Fruit fly (Drosophila melanogaster) whole organism, pupa: ENCODE data around the gene CG11309.
A peak's percentile ranks its signal among the peaks of the same experiment; 100 is the strongest.

Source experiments
- CG10348 ChIP-seq: fragments of 200-800 bp; sonication (Bioruptor generic); IDR thresholded peaks from 2 replicates; pipeline ENCODE4 v1.3.6; 2022; ENCODE audit warnings: missing biosample characterization, missing genetic modification characterization
- CG12605 ChIP-seq: fragments of 200-800 bp; sonication (Bioruptor generic); IDR thresholded peaks from 2 replicates; pipeline ENCODE4 v1.3.6; 2022; ENCODE audit warnings: missing biosample characterization, missing genetic modification characterization
- CG13204 ChIP-seq: fragments of 200-800 bp; sonication (Bioruptor generic); optimal IDR thresholded peaks from 2 replicates; lab custom pipeline; 2018; ENCODE audit warnings: missing biosample characterization, mild to moderate bottlenecking, missing genetic modification characterization, moderate library complexity
- CG14655 ChIP-seq: fragments of 200-800 bp; sonication (Bioruptor generic); optimal IDR thresholded peaks from 3 replicates; lab custom pipeline; 2017; ENCODE audit warnings: mild to moderate bottlenecking, missing biosample characterization, missing genetic modification reagents, missing genetic modification characterization
- CG15710 ChIP-seq: fragments of 200-800 bp; sonication (Bioruptor generic); optimal IDR thresholded peaks from 2 replicates; lab custom pipeline; 2018; ENCODE audit warnings: missing biosample characterization, mild to moderate bottlenecking, missing genetic modification characterization, moderate library complexity
- CG17806 ChIP-seq: fragments of 200-800 bp; sonication (Bioruptor generic); optimal IDR thresholded peaks from 2 replicates; lab custom pipeline; 2018; ENCODE audit warnings: missing biosample characterization, mild to moderate bottlenecking, missing genetic modification characterization, moderate library complexity
- CG32121 ChIP-seq: fragments of 200-800 bp; sonication (Bioruptor generic); IDR thresholded peaks from 2 replicates; pipeline ENCODE4 v1.3.6; 2022; ENCODE audit warnings: missing biosample characterization, missing genetic modification characterization
- CG34367 ChIP-seq: fragments of 200-800 bp; sonication (Bioruptor generic); optimal IDR thresholded peaks from 2 replicates; lab custom pipeline; 2018; ENCODE audit warnings: missing biosample characterization, mild to moderate bottlenecking, missing genetic modification characterization
- CG4496 ChIP-seq: fragments of 200-800 bp; sonication (Bioruptor generic); IDR thresholded peaks from 3 replicates; pipeline ENCODE4 v1.3.6; 2022; ENCODE audit warnings: missing biosample characterization, missing genetic modification characterization
- CG8159 ChIP-seq: fragments of 200-800 bp; sonication (Bioruptor generic); optimal IDR thresholded peaks from 3 replicates; lab custom pipeline; 2018; ENCODE audit warnings: missing biosample characterization, mild to moderate bottlenecking, missing genetic modification characterization, moderate library complexity
- CG8301 ChIP-seq: fragments of 200-800 bp; sonication (Bioruptor generic); optimal IDR thresholded peaks from 2 replicates; lab custom pipeline; 2018; ENCODE audit warnings: missing biosample characterization, mild to moderate bottlenecking, missing genetic modification characterization
- CG9948 ChIP-seq: fragments of 200-800 bp; sonication (Bioruptor generic); optimal IDR thresholded peaks from 2 replicates; lab custom pipeline; 2018; ENCODE audit warnings: missing biosample characterization, mild to moderate bottlenecking, missing genetic modification characterization, moderate library complexity
- D1 ChIP-seq: fragments of 200-800 bp; sonication (Bioruptor generic); optimal IDR thresholded peaks from 2 replicates; lab custom pipeline; 2018; ENCODE audit warnings: missing biosample characterization, mild to moderate bottlenecking, missing genetic modification characterization, moderate library complexity
- EcR ChIP-seq: fragments of 200-800 bp; sonication (Bioruptor generic); optimal IDR thresholded peaks from 3 replicates; lab custom pipeline; 2019; ENCODE audit warnings: missing biosample characterization, missing genetic modification characterization, mild to moderate bottlenecking, moderate library complexity, missing genetic modification reagents
- Ets98B ChIP-seq: fragments of 200-800 bp; sonication (Bioruptor generic); IDR thresholded peaks from 2 replicates; pipeline ENCODE4 v1.3.6; 2022; ENCODE audit warnings: missing biosample characterization, missing genetic modification characterization
- Pif1A ChIP-seq: fragments of 200-800 bp; sonication (Bioruptor generic); optimal IDR thresholded peaks from 3 replicates; lab custom pipeline; 2016; ENCODE audit warnings: missing biosample characterization, missing genetic modification characterization
- Pif1B ChIP-seq: fragments of 200-800 bp; sonication (Bioruptor generic); optimal IDR thresholded peaks from 3 replicates; lab custom pipeline; 2016; ENCODE audit warnings: missing biosample characterization, missing genetic modification characterization
- Snoo ChIP-seq: fragments of 200-800 bp; sonication (Bioruptor generic); optimal IDR thresholded peaks from 3 replicates; lab custom pipeline; 2017; ENCODE audit warnings: missing biosample characterization, mild to moderate bottlenecking, missing genetic modification characterization, inconsistent platforms
- fd96Ca ChIP-seq: fragments of 200-800 bp; sonication (Bioruptor generic); IDR thresholded peaks from 3 replicates; pipeline ENCODE4 v1.3.6; 2022; ENCODE audit warnings: missing biosample characterization, missing genetic modification characterization
- gl ChIP-seq: fragments of 200-800 bp; sonication (Bioruptor generic); optimal IDR thresholded peaks from 2 replicates; lab custom pipeline; 2018; ENCODE audit warnings: missing biosample characterization, mild to moderate bottlenecking, missing genetic modification characterization
- rn ChIP-seq: fragments of 200-800 bp; sonication (Bioruptor generic); IDR thresholded peaks from 2 replicates; pipeline ENCODE4 v1.3.6; 2022; ENCODE audit warnings: missing biosample characterization, missing genetic modification characterization

CG11309 gene

DNA sequence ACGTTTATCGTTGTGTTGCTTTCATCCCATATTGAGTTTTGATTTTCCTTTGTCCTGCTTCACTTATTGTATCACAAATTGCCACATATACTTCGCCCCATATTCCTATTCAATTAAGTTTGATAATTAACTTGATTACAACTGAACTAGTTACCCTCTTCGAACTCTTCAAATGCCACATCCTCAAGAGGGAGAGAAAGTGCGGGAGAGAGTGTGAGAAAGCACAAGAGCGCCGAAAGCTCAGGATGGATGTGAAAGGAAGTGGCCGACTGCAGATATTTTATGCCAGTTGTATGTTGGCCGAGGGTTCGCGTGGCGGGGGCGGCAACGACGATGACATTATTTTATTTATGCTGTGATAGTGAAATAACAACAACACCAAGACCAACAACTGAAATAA, 14.0 kb upstream of the CG11309 start, which contains the start of gene Rab26:
Gene Rab26 (plus strand): TSS at position 301 of the 400 bp plus-strand sequence.
- no peak for TF ChIP-seq CG17806 (tag; lab: Kevin White, UChicago)
- TF ChIP-seq Pif1A (GFP tag; lab: Kevin White, UChicago): no peak
- no peak for TF ChIP-seq CG32121
- no peak for TF ChIP-seq CG13204 (GFP tag; lab: Kevin White, UChicago)
- no peak for TF ChIP-seq gl (tag; lab: Kevin White, UChicago)
- TF ChIP-seq D1: no peak
- TF ChIP-seq CG34367 (tag; lab: Kevin White, UChicago): no peak
- no peak for TF ChIP-seq CG8159 (tag; lab: Kevin White, UChicago)
- no peak for TF ChIP-seq Ets98B (GFP tag; lab: Robert Waterston, UW)
- TF ChIP-seq CG15710: no peak
- TF ChIP-seq CG14655 (GFP tag; lab: Kevin White, UChicago): no peak
- TF ChIP-seq CG8301 (tag; lab: Kevin White, UChicago): no peak
- no peak for TF ChIP-seq rn (GFP tag; lab: Robert Waterston, UW)
- no peak for TF ChIP-seq Pif1B

DNA sequence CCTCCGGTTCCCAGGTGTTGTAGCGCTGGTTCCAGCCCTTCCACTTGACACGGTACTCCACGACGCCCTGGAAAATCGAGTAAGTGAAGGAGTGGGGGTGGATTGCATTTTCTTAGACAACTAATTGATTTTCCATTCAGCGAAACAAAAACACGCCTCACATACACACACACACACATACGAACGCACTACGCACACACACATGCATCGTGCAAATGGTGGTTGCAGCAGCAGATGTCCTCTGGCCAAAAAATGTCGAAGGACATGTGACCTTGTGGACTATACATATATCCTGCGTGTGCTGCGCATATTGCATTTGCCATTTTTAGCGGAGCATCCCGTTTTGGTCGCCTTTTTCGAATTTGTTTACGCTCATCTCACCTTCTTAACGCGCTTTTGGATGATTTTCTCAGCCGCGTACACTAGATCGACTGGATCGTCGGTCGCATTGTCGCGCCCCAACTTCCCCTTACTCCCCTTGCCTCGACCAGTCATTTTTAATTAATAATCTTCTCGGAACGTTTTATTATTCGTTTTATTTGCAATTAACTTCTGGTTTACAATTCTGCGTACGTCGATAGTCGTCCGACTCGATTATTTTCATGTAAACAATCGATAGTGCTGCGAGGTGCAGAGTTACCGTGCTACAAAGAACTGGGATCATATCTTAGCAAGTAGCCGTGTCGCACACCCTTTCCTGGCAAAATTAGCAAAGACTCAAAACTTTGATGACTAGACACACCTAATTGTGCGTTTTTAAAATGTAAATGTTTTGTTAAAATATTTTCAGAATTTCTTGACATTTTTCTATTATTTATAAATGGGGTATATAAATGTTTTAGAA, 13.2 kb upstream of the CG11309 start, which contains the start of gene Pc:
Gene Pc (minus strand): TSS at position 605 of the 844 bp plus-strand sequence.
- TF ChIP-seq CG8159 (tag; lab: Kevin White, UChicago) (peak; percentile 1), CG10348 (no peak), gl (tag; lab: Kevin White, UChicago) (no peak), D1 (peak; percentile 66)

DNA sequence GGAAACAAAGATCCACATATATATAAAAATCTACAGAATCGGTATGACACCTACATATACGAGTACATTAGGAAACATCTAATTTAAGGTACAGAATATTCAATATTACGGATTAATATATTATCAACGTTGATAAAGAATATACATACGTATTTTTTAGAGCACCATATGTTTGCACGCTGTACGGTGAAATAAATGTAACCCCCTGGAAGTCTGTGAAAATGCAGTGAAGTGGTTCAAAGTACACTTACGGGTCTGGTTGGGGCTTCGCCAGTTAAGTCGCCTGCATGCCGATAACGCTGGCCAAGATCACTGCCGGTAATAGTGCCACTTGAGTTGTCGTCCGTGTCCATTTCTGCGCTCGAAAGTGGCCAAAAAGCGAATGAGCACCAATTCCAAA, 799 bp downstream of the CG11309 start:
- no peak for TF ChIP-seq CG8159 (tag; lab: Kevin White, UChicago)
- TF ChIP-seq Pif1B: no peak
- no peak for TF ChIP-seq CG4496 (GFP tag; lab: Robert Waterston, UW)
- no peak for TF ChIP-seq gl (tag; lab: Kevin White, UChicago)
- no peak for TF ChIP-seq fd96Ca (GFP tag; lab: Robert Waterston, UW)
- no peak for TF ChIP-seq CG32121
- TF ChIP-seq CG10348: no peak
- TF ChIP-seq CG15710: no peak
- TF ChIP-seq Snoo (tag; lab: Kevin White, UChicago): no peak
- TF ChIP-seq CG34367 (tag; lab: Kevin White, UChicago): no peak
- no peak for TF ChIP-seq CG8301 (tag; lab: Kevin White, UChicago)
- TF ChIP-seq rn (GFP tag; lab: Robert Waterston, UW): no peak

DNA sequence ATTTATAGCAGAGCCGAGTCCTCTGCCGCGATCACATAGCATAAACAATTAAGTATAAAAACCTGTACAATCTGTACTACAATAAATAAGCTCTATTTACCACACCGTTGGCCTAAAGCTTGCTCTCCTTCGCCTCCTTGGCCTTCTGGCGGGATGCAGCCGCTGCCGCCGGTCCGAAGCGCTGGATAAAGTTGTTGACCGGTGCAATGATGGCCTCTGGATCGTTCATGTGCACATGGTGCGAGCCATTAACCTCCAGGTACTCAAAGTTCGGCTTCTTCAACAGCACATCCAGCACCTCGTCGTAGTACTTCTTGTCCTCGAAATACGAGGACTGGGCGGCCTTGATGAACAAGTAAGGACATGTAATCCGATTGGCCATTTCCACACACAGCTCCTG, 2.0 kb downstream of the CG11309 start:
- no peak for TF ChIP-seq CG8159 (tag; lab: Kevin White, UChicago)
- no peak for TF ChIP-seq CG17806 (tag; lab: Kevin White, UChicago)
- no peak for TF ChIP-seq Pif1B
- TF ChIP-seq CG9948 (tag; lab: Kevin White, UChicago): no peak
- no peak for TF ChIP-seq rn (GFP tag; lab: Robert Waterston, UW)
- no peak for TF ChIP-seq Pif1A (GFP tag; lab: Kevin White, UChicago)
- TF ChIP-seq CG10348: no peak
- TF ChIP-seq D1: no peak
- peak; percentile 9 for TF ChIP-seq CG13204 (GFP tag; lab: Kevin White, UChicago)
- TF ChIP-seq CG15710: no peak
- TF ChIP-seq EcR: peak; percentile 96
- no peak for TF ChIP-seq fd96Ca (GFP tag; lab: Robert Waterston, UW)
- TF ChIP-seq CG12605 (GFP tag; lab: Robert Waterston, UW): no peak

DNA sequence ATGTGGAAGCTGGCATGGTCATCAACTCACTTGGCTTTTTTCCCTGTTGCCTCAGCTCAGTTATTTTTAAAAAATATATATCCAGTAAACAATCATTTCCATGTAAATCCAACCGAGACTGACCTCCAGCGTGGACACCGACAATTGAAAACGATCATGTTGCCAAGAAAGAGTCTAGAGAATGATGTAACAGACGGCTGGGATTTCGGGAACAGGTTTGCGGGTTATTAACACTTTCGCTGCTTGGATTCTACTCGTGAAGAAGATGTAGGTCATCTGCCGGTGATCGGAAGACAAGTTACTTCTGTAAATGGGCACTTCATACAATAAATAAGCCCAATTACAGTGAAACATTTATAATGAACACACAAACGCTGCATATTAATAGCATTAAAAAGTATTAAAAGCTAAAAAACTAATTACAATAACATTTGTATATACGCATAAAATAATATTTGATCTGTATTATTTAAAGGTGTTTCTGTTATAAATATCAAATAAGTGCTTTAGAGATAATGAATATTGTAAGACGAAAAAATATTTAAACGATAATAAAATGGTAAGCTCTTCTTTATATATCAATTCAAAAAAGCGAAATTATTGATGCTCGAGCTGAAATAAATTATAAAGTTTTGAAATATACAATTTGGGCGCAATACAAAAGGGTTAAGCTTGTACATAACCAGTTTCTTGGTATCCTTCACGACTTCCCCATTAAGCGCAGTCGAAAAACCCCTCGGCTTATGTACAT, 2.5 kb downstream of the CG11309 start:
- no peak for TF ChIP-seq CG17806 (tag; lab: Kevin White, UChicago)
- TF ChIP-seq CG9948 (tag; lab: Kevin White, UChicago): peak; percentile 8
- TF ChIP-seq CG32121: no peak
- TF ChIP-seq EcR: peak; percentile 91
- TF ChIP-seq CG4496 (GFP tag; lab: Robert Waterston, UW): no peak
- peak; percentile 67 for TF ChIP-seq CG8159 (tag; lab: Kevin White, UChicago)
- TF ChIP-seq CG14655 (GFP tag; lab: Kevin White, UChicago): no peak
- peak; percentile 51 for TF ChIP-seq CG15710
- no peak for TF ChIP-seq D1

DNA sequence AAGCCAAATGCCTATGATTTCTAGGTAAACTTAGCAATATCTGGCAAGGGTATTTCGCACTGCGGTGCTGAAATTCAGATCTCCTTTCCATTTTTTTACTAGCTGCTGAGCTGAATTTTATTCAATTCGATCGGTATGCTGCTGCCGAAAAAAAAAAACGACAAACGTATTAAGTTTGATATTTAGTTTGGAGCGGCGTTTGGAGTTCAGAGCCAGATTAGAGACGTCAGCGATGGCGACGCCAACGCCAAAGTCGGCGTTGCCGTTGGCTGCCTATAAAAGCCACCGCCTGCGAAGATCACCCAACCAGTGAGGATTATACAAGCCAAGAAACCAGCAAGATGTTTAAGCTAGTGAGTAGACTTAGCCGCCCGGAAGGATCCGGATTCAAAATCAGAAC, 4.2 kb downstream of the CG11309 start, which contains the start of gene Cpr78Cc:
Gene Cpr78Cc (plus strand): TSS at position 301 of the 400 bp plus-strand sequence.
- TF ChIP-seq CG10348 (no peak), CG17806 (tag; lab: Kevin White, UChicago) (no peak), gl (tag; lab: Kevin White, UChicago) (no peak), CG4496 (GFP tag; lab: Robert Waterston, UW) (no peak), CG12605 (GFP tag; lab: Robert Waterston, UW) (no peak), CG8301 (tag; lab: Kevin White, UChicago) (no peak), CG8159 (tag; lab: Kevin White, UChicago) (no peak), Pif1A (GFP tag; lab: Kevin White, UChicago) (no peak), Pif1B (no peak), CG9948 (tag; lab: Kevin White, UChicago) (no peak), Snoo (tag; lab: Kevin White, UChicago) (no peak), D1 (no peak), EcR (no peak), CG15710 (no peak), Ets98B (GFP tag; lab: Robert Waterston, UW) (no peak), rn (GFP tag; lab: Robert Waterston, UW) (no peak), CG13204 (GFP tag; lab: Kevin White, UChicago) (no peak), CG34367 (tag; lab: Kevin White, UChicago) (no peak), CG14655 (GFP tag; lab: Kevin White, UChicago) (no peak), CG32121 (no peak)
